Worm (Caenorhabditis elegans) whole organism, L4 larva: ENCODE data around the gene T23F2.2.

Experiments used
- cey-2 ChIP-seq: sonication (generic microtip); optimal IDR thresholded peaks from 3 replicates; lab custom pipeline; 2017; ENCODE audit warnings: missing genetic modification characterization, mild to moderate bottlenecking, missing compliant biosample characterization, antibody characterized with exemption, borderline replicate concordance; ENCODE audit not compliant: insufficient read depth
- snpc-4 ChIP-seq: fragments of 150-350 bp; optimal IDR thresholded peaks from 2 replicates; lab custom pipeline; 2014; ENCODE audit warnings: missing biosample characterization, missing genetic modification characterization

- no peak for TF ChIP-seq snpc-4 (tag; lab: Kevin White, UChicago)
- TF ChIP-seq cey-2 (tag; lab: Kevin White, UChicago) = no peak
These were observed 57.7 kb downstream of the T23F2.2 start for ce11 chrX:5447381-5447780.
